Worm (Caenorhabditis elegans) whole organism, L2 larva: ENCODE data around the gene srw-22.
A peak's percentile ranks its signal among the peaks of the same experiment; 100 is the strongest.

Experiments used
- F13H6.1 ChIP-seq: sonication (generic microtip); optimal IDR thresholded peaks from 2 replicates; lab custom pipeline; 2016; ENCODE audit warnings: missing genetic modification characterization, missing compliant biosample characterization
- Y55F3AM.14 ChIP-seq: fragments of 200-800 bp; sonication (Bioruptor generic); optimal IDR thresholded peaks from 2 replicates; lab custom pipeline; 2018; ENCODE audit warnings: mild to moderate bottlenecking, missing genetic modification characterization, missing compliant biosample characterization
- ZK546.5 ChIP-seq: sonication (generic microtip); optimal IDR thresholded peaks from 2 replicates; lab custom pipeline; 2017; ENCODE audit warnings: missing biosample characterization, missing genetic modification characterization
- alr-1 ChIP-seq: fragments of 150-350 bp; optimal IDR thresholded peaks from 2 replicates; lab custom pipeline; 2014; ENCODE audit warnings: missing biosample characterization, missing genetic modification characterization
- aly-2 ChIP-seq: fragments of 150-350 bp; optimal IDR thresholded peaks from 2 replicates; lab custom pipeline; 2014; ENCODE audit warnings: missing biosample characterization, missing genetic modification characterization
- blmp-1 ChIP-seq: sonication (generic microtip); optimal IDR thresholded peaks from 2 replicates; lab custom pipeline; 2017; ENCODE audit warnings: missing genetic modification characterization, mild to moderate bottlenecking, missing compliant biosample characterization, antibody characterized with exemption, moderate library complexity; ENCODE audit not compliant: insufficient read depth
- ceh-82 ChIP-seq: fragments of 150-350 bp; optimal IDR thresholded peaks from 2 replicates; lab custom pipeline; 2014; ENCODE audit warnings: missing biosample characterization, missing genetic modification characterization
- crh-2 ChIP-seq: sonication (generic microtip); optimal IDR thresholded peaks from 2 replicates; lab custom pipeline; 2017; ENCODE audit warnings: missing biosample characterization, missing genetic modification characterization
- dmd-4 ChIP-seq: sonication (generic microtip); optimal IDR thresholded peaks from 2 replicates; lab custom pipeline; 2017; ENCODE audit warnings: missing biosample characterization, missing genetic modification characterization
- egl-27 ChIP-seq: sonication (generic microtip); optimal IDR thresholded peaks from 3 replicates; lab custom pipeline; 2017; ENCODE audit warnings: missing biosample characterization, missing genetic modification reagents, missing genetic modification characterization
- elt-1 ChIP-seq: fragments of 150-350 bp; optimal IDR thresholded peaks from 2 replicates; lab custom pipeline; 2014; ENCODE audit warnings: missing biosample characterization, missing genetic modification characterization
- elt-3 ChIP-seq: sonication (generic microtip); optimal IDR thresholded peaks from 2 replicates; lab custom pipeline; 2017; ENCODE audit warnings: missing biosample characterization, missing genetic modification characterization
- fos-1 ChIP-seq: fragments of 150-350 bp; optimal IDR thresholded peaks from 2 replicates; lab custom pipeline; 2014; ENCODE audit warnings: missing biosample characterization, missing genetic modification characterization
- gmeb-1 ChIP-seq: fragments of 150-350 bp; optimal IDR thresholded peaks from 2 replicates; lab custom pipeline; 2014; ENCODE audit warnings: missing biosample characterization, missing genetic modification characterization
- lin-11 ChIP-seq: fragments of 150-350 bp; sonication (generic microtip); optimal IDR thresholded peaks from 2 replicates; lab custom pipeline; 2014; ENCODE audit warnings: missing biosample characterization, missing genetic modification characterization, inconsistent platforms, mixed read lengths
- lin-39 ChIP-seq: fragments of 150-350 bp; optimal IDR thresholded peaks from 2 replicates; lab custom pipeline; 2014; ENCODE audit warnings: missing biosample characterization, missing genetic modification reagents, missing genetic modification characterization
- lsy-2 ChIP-seq, 2 experiments: fragments of 150-350 bp in 1 of 2; sonication (generic microtip) in 1 of 2; optimal IDR thresholded peaks; 2 replicates each; lab custom pipeline; 2014 to 2017; ENCODE audit warnings: missing biosample characterization in 2 of 2, missing genetic modification characterization in 2 of 2
- mab-5 ChIP-seq: fragments of 150-350 bp; optimal IDR thresholded peaks from 2 replicates; lab custom pipeline; 2014; ENCODE audit warnings: missing biosample characterization, missing genetic modification characterization
- mbf-1 ChIP-seq: sonication (generic microtip); optimal IDR thresholded peaks from 2 replicates; lab custom pipeline; 2017; ENCODE audit warnings: missing biosample characterization, missing genetic modification characterization
- mdl-1 ChIP-seq, 2 experiments: fragments of 150-350 bp in 1 of 2; sonication (generic microtip) in 1 of 2; optimal IDR thresholded peaks; 2 replicates each; lab custom pipeline; 2017; ENCODE audit warnings: missing biosample characterization in 2 of 2, missing genetic modification characterization in 2 of 2
- nhr-10 ChIP-seq: sonication (generic microtip); optimal IDR thresholded peaks from 2 replicates; lab custom pipeline; 2017; ENCODE audit warnings: missing biosample characterization, missing genetic modification characterization
- nhr-11 ChIP-seq: fragments of 150-350 bp; optimal IDR thresholded peaks from 2 replicates; lab custom pipeline; 2014; ENCODE audit warnings: missing biosample characterization, missing genetic modification characterization
- nhr-12 ChIP-seq: fragments of 150-350 bp; optimal IDR thresholded peaks from 2 replicates; lab custom pipeline; 2014; ENCODE audit warnings: missing biosample characterization, missing genetic modification characterization
- nhr-129 ChIP-seq: fragments of 150-350 bp; optimal IDR thresholded peaks from 2 replicates; lab custom pipeline; 2014; ENCODE audit warnings: missing biosample characterization, missing genetic modification characterization
- nhr-21 ChIP-seq: fragments of 150-350 bp; optimal IDR thresholded peaks from 2 replicates; lab custom pipeline; 2014; ENCODE audit warnings: missing biosample characterization, missing genetic modification characterization
- nhr-23 ChIP-seq: fragments of 150-350 bp; optimal IDR thresholded peaks from 2 replicates; lab custom pipeline; 2014; ENCODE audit warnings: missing biosample characterization, missing genetic modification reagents, missing genetic modification characterization
- nhr-237 ChIP-seq: fragments of 150-350 bp; optimal IDR thresholded peaks from 2 replicates; lab custom pipeline; 2014; ENCODE audit warnings: missing biosample characterization, missing genetic modification characterization
- nhr-25 ChIP-seq: fragments of 150-350 bp; sonication (generic microtip); optimal IDR thresholded peaks from 3 replicates; lab custom pipeline; 2014; ENCODE audit warnings: missing biosample characterization, missing genetic modification characterization
- nhr-6 ChIP-seq: fragments of 150-350 bp; optimal IDR thresholded peaks from 2 replicates; lab custom pipeline; 2014; ENCODE audit warnings: missing biosample characterization, missing genetic modification characterization
- nhr-77 ChIP-seq: fragments of 150-350 bp; optimal IDR thresholded peaks from 2 replicates; lab custom pipeline; 2014; ENCODE audit warnings: missing biosample characterization, missing genetic modification characterization
- sem-4 ChIP-seq: fragments of 150-350 bp; optimal IDR thresholded peaks from 2 replicates; lab custom pipeline; 2014; ENCODE audit warnings: missing biosample characterization, missing genetic modification reagents, missing genetic modification characterization
- sma-3 ChIP-seq: sonication (generic microtip); optimal IDR thresholded peaks from 2 replicates; lab custom pipeline; 2016; ENCODE audit warnings: missing genetic modification reagents, missing genetic modification characterization, missing compliant biosample characterization
- sma-9 ChIP-seq, 2 experiments: fragments of 150-350 bp in 1 of 2; sonication (generic microtip) in 1 of 2; optimal IDR thresholded peaks; 2 replicates each; lab custom pipeline; 2014 to 2016; ENCODE audit warnings: missing genetic modification characterization in 2 of 2, mild to moderate bottlenecking in 1 of 2, missing biosample characterization in 1 of 2, missing compliant biosample characterization in 1 of 2, missing genetic modification reagents in 1 of 2, moderate library complexity in 1 of 2
- snpc-4 ChIP-seq: fragments of 150-350 bp; optimal IDR thresholded peaks from 2 replicates; lab custom pipeline; 2014; ENCODE audit warnings: missing biosample characterization, missing genetic modification characterization
- unc-55 ChIP-seq: fragments of 150-350 bp; sonication (generic microtip); optimal IDR thresholded peaks from 3 replicates; lab custom pipeline; 2014; ENCODE audit warnings: missing biosample characterization, missing genetic modification reagents, missing genetic modification characterization
- zag-1 ChIP-seq: fragments of 150-350 bp; optimal IDR thresholded peaks from 2 replicates; lab custom pipeline; 2014; ENCODE audit warnings: missing biosample characterization, missing genetic modification characterization
- ztf-1 ChIP-seq: fragments of 200-800 bp; sonication (Bioruptor generic); conservative IDR thresholded peaks from 2 replicates; pipeline ENCODE4 v1.3.6; 2022; ENCODE audit warnings: missing genetic modification characterization, missing compliant biosample characterization
- ztf-11 ChIP-seq: sonication (generic microtip); optimal IDR thresholded peaks from 2 replicates; lab custom pipeline; 2017; ENCODE audit warnings: missing biosample characterization, missing genetic modification characterization

srw-22 gene

DNA sequence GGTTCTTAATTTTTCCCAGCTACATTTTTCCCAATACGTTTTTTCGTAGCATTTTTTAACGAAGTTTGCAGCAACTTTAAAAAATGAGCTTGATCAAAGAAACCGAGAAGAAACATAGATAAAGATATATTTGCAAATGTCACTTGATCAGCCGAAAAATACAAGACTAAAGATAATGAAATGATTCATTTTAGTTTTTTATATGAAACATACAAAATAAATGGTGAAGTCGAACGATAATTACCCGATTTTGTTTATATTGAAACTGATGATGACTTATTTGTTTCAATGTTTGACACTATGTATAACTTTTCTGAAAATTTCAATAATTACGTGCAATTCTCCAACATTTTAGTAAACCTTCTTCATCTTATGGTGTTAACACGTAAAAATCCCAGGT lies at the start of gene srw-22:
TSS of gene srw-22 (plus strand) at position 301 of the 400 bp plus-strand sequence.
- TF ChIP-seq nhr-23 (tag; lab: Kevin White, UChicago) = no peak
- TF ChIP-seq fos-1 = no peak
- no peak for TF ChIP-seq F13H6.1
- TF ChIP-seq, all 48 proteins: peak for 0

DNA sequence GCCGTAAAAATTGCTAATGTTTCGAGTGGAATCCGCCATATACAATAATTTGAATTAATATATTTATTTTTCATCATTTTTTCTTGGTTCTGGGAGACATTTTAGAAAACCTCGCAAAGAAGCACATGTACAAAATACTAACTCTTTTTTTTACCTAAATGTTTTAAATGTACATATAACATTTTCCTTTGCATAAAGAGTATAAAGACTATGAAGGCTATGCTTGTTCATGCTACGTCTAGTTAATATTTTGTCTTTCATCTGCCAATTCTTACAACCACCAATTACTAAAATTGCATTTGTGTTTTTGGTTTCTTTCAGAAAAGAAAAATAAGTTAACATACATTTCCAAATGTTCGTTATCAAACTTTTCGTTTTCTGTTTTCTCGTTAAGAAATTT lies 47.1 kb upstream of the srw-22 start, which contains the start of gene irld-25:
TSS of gene irld-25 (plus strand) at position 301 of the 400 bp plus-strand sequence.
- TF ChIP-seq lin-11 (tag; lab: Kevin White, UChicago) = no peak
- TF ChIP-seq nhr-25 (tag; lab: Kevin White, UChicago) = no peak
- TF ChIP-seq egl-27 (tag; lab: Kevin White, UChicago) = no peak
- no peak for TF ChIP-seq ztf-11 (tag; lab: Kevin White, UChicago)
- TF ChIP-seq blmp-1 = no peak
- no peak for TF ChIP-seq unc-55 (GFP tag; lab: Kevin White, UChicago)
- no peak for TF ChIP-seq mbf-1
- TF ChIP-seq nhr-6 (tag; lab: Kevin White, UChicago) = no peak
- TF ChIP-seq Y55F3AM.14 = no peak
- no peak for TF ChIP-seq nhr-237 (tag; lab: Kevin White, UChicago)
- TF ChIP-seq zag-1 (tag; lab: Kevin White, UChicago) = no peak
- no peak for TF ChIP-seq nhr-23 (tag; lab: Kevin White, UChicago)
- no peak for TF ChIP-seq mdl-1 (tag; optimal IDR thresholded peaks at IDR 0.05; lab: Kevin White, UChicago)
- no peak for TF ChIP-seq lsy-2 (tag; optimal IDR thresholded peaks at IDR 0.05; lab: Kevin White, UChicago)
- TF ChIP-seq elt-1 = no peak
- TF ChIP-seq snpc-4 (tag; lab: Kevin White, UChicago) = no peak
- TF ChIP-seq sma-9 (GFP tag; optimal IDR thresholded peaks at IDR 0.05; lab: Kevin White, UChicago) = no peak
- no peak for TF ChIP-seq sma-9 (tag; optimal IDR thresholded peaks at IDR 0.05; lab: Kevin White, UChicago)
- TF ChIP-seq sma-3 (GFP tag; lab: Kevin White, UChicago) = no peak
- no peak for TF ChIP-seq nhr-129
- TF ChIP-seq, all 48 proteins: peak for 0

DNA sequence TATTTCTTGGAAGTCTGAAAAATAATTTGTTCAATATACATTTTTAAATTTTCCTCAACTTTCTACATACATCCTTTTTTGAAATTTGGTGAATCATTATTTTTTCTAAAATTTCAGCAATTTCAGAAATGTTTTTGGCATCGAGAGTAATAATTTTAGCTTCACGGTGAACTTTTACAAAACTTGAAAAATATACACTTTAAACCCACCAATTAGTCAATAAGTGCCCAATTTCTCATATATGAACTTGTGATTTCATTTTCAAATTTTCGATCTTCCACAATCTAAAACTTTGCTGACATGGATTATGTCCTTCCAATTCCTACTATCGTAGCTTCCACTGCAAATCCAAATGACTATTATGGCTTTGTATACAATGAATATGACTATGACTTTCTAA lies 44.7 kb upstream of the srw-22 start, which contains the start of gene srw-24:
TSS of gene srw-24 (plus strand) at position 301 of the 400 bp plus-strand sequence.
- no peak for TF ChIP-seq elt-1
- TF ChIP-seq nhr-11 (tag; lab: Kevin White, UChicago) = no peak
- TF ChIP-seq sma-9 (GFP tag; optimal IDR thresholded peaks at IDR 0.05; lab: Kevin White, UChicago) = no peak
- TF ChIP-seq sma-9 (tag; optimal IDR thresholded peaks at IDR 0.05; lab: Kevin White, UChicago) = no peak
- no peak for TF ChIP-seq gmeb-1 (tag; lab: Kevin White, UChicago)
- TF ChIP-seq nhr-21 (tag; lab: Kevin White, UChicago) = no peak
- TF ChIP-seq nhr-12 = no peak
- TF ChIP-seq ZK546.5 (tag; lab: Kevin White, UChicago) = no peak
- TF ChIP-seq ceh-82 = no peak
- TF ChIP-seq lin-39 (tag; lab: Kevin White, UChicago) = no peak
- no peak for TF ChIP-seq unc-55 (GFP tag; lab: Kevin White, UChicago)
- TF ChIP-seq mdl-1 (tag; optimal IDR thresholded peaks at IDR 0.05; lab: Kevin White, UChicago) = no peak
- no peak for TF ChIP-seq sma-3 (GFP tag; lab: Kevin White, UChicago)
- TF ChIP-seq alr-1 (tag; lab: Kevin White, UChicago) = no peak
- TF ChIP-seq fos-1 = no peak
- no peak for TF ChIP-seq mab-5 (tag; lab: Kevin White, UChicago)
- TF ChIP-seq nhr-23 (tag; lab: Kevin White, UChicago) = no peak

DNA sequence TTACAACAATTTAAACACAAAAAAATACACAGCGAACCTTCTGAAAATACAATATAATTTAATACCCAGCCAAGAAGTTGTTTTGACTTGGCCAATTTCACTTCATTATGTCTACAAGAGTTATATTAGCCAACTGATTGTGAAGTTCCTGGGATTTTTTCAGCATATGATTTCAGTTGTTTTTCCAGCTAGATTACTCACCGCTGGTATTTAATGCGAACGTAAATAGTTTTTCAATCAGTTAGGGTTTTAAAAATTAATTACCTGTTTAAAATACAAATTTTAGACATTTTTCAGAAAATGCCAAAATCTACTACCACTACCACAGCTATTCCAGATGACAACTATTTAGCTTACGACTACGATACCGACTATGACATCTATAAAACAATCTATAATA lies 42.8 kb upstream of the srw-22 start, which contains the start of gene srw-14:
TSS of gene srw-14 (plus strand) at position 301 of the 400 bp plus-strand sequence.
- TF ChIP-seq crh-2 (no peak), nhr-77 (no peak), nhr-23 (tag; lab: Kevin White, UChicago) (no peak)

- no peak for TF ChIP-seq ceh-82
- no peak for TF ChIP-seq nhr-129
- peak; percentile 74 for TF ChIP-seq fos-1
- TF ChIP-seq Y55F3AM.14 = no peak
- no peak for TF ChIP-seq nhr-77
- no peak for TF ChIP-seq zag-1 (tag; lab: Kevin White, UChicago)
Observed at ce11 chrV:15226206-15226605, 42.2 kb upstream of the srw-22 start.

DNA sequence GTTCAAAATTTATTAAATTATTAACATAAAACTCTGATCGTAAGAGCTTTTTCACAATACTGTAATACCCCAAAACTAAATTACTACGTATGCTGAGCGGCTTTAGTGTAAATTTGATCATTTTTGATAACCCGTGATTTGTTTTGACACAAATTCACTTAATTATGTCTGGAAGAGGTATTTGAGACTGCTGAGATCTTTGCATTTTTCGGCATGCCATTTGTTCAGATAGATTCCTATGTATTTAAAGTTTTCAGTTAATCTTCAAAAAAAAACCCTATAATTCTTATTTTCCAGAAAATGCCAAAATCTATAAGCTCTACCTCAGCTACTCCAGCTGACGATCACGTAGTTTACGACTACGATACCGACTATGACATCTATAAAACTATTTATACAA lies 38.2 kb upstream of the srw-22 start, which contains the start of gene srw-15:
TSS of gene srw-15 (plus strand) at position 301 of the 400 bp plus-strand sequence.
- TF ChIP-seq egl-27 (tag; lab: Kevin White, UChicago) (no peak), mab-5 (tag; lab: Kevin White, UChicago) (no peak), lin-39 (tag; lab: Kevin White, UChicago) (no peak), elt-3 (tag; lab: Kevin White, UChicago) (no peak), sma-9 (GFP tag; optimal IDR thresholded peaks at IDR 0.05; lab: Kevin White, UChicago) (no peak), sma-9 (tag; optimal IDR thresholded peaks at IDR 0.05; lab: Kevin White, UChicago) (no peak), sem-4 (tag; lab: Kevin White, UChicago) (no peak), dmd-4 (tag; lab: Kevin White, UChicago) (no peak), ztf-1 (no peak), ztf-11 (tag; lab: Kevin White, UChicago) (no peak), nhr-12 (no peak), aly-2 (tag; lab: Kevin White, UChicago) (no peak), nhr-237 (tag; lab: Kevin White, UChicago) (no peak), nhr-129 (no peak), nhr-77 (no peak), nhr-25 (tag; lab: Kevin White, UChicago) (no peak), nhr-10 (tag; lab: Kevin White, UChicago) (no peak)
- TF ChIP-seq, all 48 proteins: peak for 0
